Fruit fly (Drosophila melanogaster): ENCODE measurements around the gene T48.

DNA sequence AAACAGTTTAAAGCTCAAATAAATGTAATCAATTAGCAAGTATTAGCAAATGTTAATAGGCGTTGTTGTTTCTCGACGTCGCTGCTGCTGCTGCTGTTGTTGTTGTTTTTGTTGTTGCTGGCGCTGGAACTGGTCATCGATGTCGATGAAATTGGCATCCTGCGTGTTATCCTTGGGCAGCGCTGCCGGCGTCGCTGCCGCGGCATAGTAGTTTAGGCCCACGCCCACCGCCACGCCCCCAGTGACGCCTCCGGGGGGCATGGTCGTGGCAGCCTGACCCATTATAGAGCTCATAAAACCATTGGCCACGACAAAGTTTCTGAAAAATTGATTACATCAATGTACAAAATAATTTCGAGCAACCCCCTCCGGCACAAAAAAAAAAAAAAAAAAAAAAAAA is 4.7 kb upstream of the T48 start:
- TF ChIP-seq h (GFP tag; optimal IDR thresholded peaks at IDR 0.05) (no peak), dmrt93B (GFP tag; optimal IDR thresholded peaks at IDR 0.05) (no peak), tai (GFP tag; optimal IDR thresholded peaks at IDR 0.05) (no peak), sv (GFP tag; optimal IDR thresholded peaks at IDR 0.05) (no peak), Myc (optimal IDR thresholded peaks at IDR 0.05) (no peak), pan (optimal IDR thresholded peaks at IDR 0.05) (no peak), Vsx2 (GFP tag; optimal IDR thresholded peaks at IDR 0.05; ENCODE audit: partially characterized antibody) (no peak), OdsH (GFP tag; optimal IDR thresholded peaks at IDR 0.05) (no peak)

Data from whole organism, wandering third instar larva.